Worm (Caenorhabditis elegans) whole organism, L2 larva: ENCODE data around the gene W09D6.4.

ENCODE experiments used
- aly-2 ChIP-seq: fragments of 150-350 bp; optimal IDR thresholded peaks from 2 replicates; lab custom pipeline; 2014; ENCODE audit warnings: missing biosample characterization, missing genetic modification characterization
- ceh-16 ChIP-seq: fragments of 150-350 bp; optimal IDR thresholded peaks from 2 replicates; lab custom pipeline; 2014; ENCODE audit warnings: missing biosample characterization, missing genetic modification characterization
- elt-1 ChIP-seq: fragments of 150-350 bp; optimal IDR thresholded peaks from 2 replicates; lab custom pipeline; 2014; ENCODE audit warnings: missing biosample characterization, missing genetic modification characterization
- elt-3 ChIP-seq: sonication (generic microtip); optimal IDR thresholded peaks from 2 replicates; lab custom pipeline; 2017; ENCODE audit warnings: missing biosample characterization, missing genetic modification characterization
- gmeb-1 ChIP-seq: fragments of 150-350 bp; optimal IDR thresholded peaks from 2 replicates; lab custom pipeline; 2014; ENCODE audit warnings: missing biosample characterization, missing genetic modification characterization
- nhr-10 ChIP-seq: sonication (generic microtip); optimal IDR thresholded peaks from 2 replicates; lab custom pipeline; 2017; ENCODE audit warnings: missing biosample characterization, missing genetic modification characterization
- nhr-23 ChIP-seq: fragments of 150-350 bp; optimal IDR thresholded peaks from 2 replicates; lab custom pipeline; 2014; ENCODE audit warnings: missing biosample characterization, missing genetic modification reagents, missing genetic modification characterization
- nhr-77 ChIP-seq: fragments of 150-350 bp; optimal IDR thresholded peaks from 2 replicates; lab custom pipeline; 2014; ENCODE audit warnings: missing biosample characterization, missing genetic modification characterization
- unc-55 ChIP-seq: fragments of 150-350 bp; sonication (generic microtip); optimal IDR thresholded peaks from 3 replicates; lab custom pipeline; 2014; ENCODE audit warnings: missing biosample characterization, missing genetic modification reagents, missing genetic modification characterization
- unc-62 ChIP-seq: fragments of 150-350 bp; optimal IDR thresholded peaks from 2 replicates; lab custom pipeline; 2014; ENCODE audit warnings: missing biosample characterization, missing genetic modification reagents, missing genetic modification characterization
- zag-1 ChIP-seq: fragments of 150-350 bp; optimal IDR thresholded peaks from 2 replicates; lab custom pipeline; 2014; ENCODE audit warnings: missing biosample characterization, missing genetic modification characterization

- no peak for TF ChIP-seq nhr-77 (tag; lab: Kevin White, UChicago)
- no peak for TF ChIP-seq aly-2 (tag; lab: Kevin White, UChicago)
- TF ChIP-seq ceh-16 (tag; lab: Kevin White, UChicago), result no peak
- no peak for TF ChIP-seq unc-62 (GFP tag; lab: Kevin White, UChicago)
- TF ChIP-seq nhr-10 (tag; lab: Kevin White, UChicago), result no peak
- no peak for TF ChIP-seq gmeb-1 (tag; lab: Kevin White, UChicago)
- no peak for TF ChIP-seq elt-1 (tag; lab: Kevin White, UChicago)
- no peak for TF ChIP-seq zag-1
- TF ChIP-seq elt-3 (tag; lab: Kevin White, UChicago), result no peak
- TF ChIP-seq unc-55 (GFP tag; lab: Kevin White, UChicago), result no peak
- no peak for TF ChIP-seq nhr-23
Observed at ce11 chrIII:11099864-11100263, 20.3 kb downstream of the W09D6.4 start, which contains the start of gene hmt-1.
